Worm (Caenorhabditis elegans): ENCODE measurements around the gene arcp-1.
A peak's percentile ranks its signal among the peaks of the same experiment; 100 is the strongest.

The arcp-1 gene

ce11 chrIII:3799213-3799612, 40.0 kb upstream of the arcp-1 start (continued):
- TF ChIP-seq unc-62 (GFP tag; optimal IDR thresholded peaks at IDR 0.05 in 1 of 2), result peak in 1 of 2 experiments; percentile 94
- no peak for TF ChIP-seq unc-62 (tag; optimal IDR thresholded peaks at IDR 0.05)
- TF ChIP-seq Y75B8A.6 (GFP tag; IDR thresholded peaks at IDR 0.05), result no peak
- TF ChIP-seq nhr-42 (GFP tag; IDR thresholded peaks at IDR 0.05), result no peak
- TF ChIP-seq ctbp-1 (GFP tag; IDR thresholded peaks at IDR 0.05), result no peak
- TF ChIP-seq nhr-28 (tag; optimal IDR thresholded peaks at IDR 0.05), result peak; percentile 51
- TF ChIP-seq F49E8.2 (tag; optimal IDR thresholded peaks at IDR 0.05; ENCODE audit: borderline replicate concordance), result no peak
- peak; percentile 43 for TF ChIP-seq aha-1 (tag)
- TF ChIP-seq daf-16 (GFP tag; optimal IDR thresholded peaks at IDR 0.05), result no peak
- peak; percentile 67 for TF ChIP-seq daf-16 (tag; optimal IDR thresholded peaks at IDR 0.05)
- TF ChIP-seq duxl-1 (tag; optimal IDR thresholded peaks at IDR 0.05; ENCODE audit: poor library complexity), result peak; percentile 1
- TF ChIP-seq hmg-1.1 (GFP tag; IDR thresholded peaks at IDR 0.05), result peak; percentile 36
- no peak for TF ChIP-seq nhr-48 (tag; optimal IDR thresholded peaks at IDR 0.05)
- peak; percentile 81 for TF ChIP-seq dve-1 (tag; optimal IDR thresholded peaks at IDR 0.05; ENCODE audit: insufficient read depth)
- TF ChIP-seq lin-1 (GFP tag; IDR thresholded peaks at IDR 0.05), result 0 out of 2 replicates have a peak, but pooled peaks have one; percentile 19
- TF ChIP-seq mes-2 (tag; optimal IDR thresholded peaks at IDR 0.05; ENCODE audit: poor library complexity, severe bottlenecking), result peak; percentile 25
- TF ChIP-seq rbr-2 (tag; optimal IDR thresholded peaks at IDR 0.05), result no peak

DNA sequence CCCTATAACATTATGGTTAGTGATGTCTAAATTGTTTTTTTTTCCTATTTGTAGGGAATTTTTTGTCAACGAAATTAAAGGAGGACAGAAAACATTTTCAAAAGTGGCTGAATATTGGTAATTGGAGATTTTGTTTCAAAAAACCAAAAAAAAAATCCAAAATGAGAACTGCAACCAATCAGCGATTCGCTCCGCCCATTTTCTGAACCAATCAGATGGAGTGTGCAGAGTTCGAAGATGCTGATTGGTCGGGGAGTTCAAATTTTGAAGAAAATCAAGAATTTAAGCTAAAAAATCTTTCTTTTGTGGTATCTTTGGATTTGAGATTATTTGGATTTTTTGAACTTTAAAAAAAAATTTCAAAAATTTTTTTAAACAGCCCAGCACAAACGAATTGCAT, 39.2 kb upstream of the arcp-1 start:
- TF ChIP-seq T26A8.4 (GFP tag; IDR thresholded peaks at IDR 0.05) (no peak), dmd-8 (GFP tag; IDR thresholded peaks at IDR 0.05) (no peak), ceh-32 (tag; optimal IDR thresholded peaks at IDR 0.05; ENCODE audit: poor library complexity) (no peak), unc-130 (GFP tag; optimal IDR thresholded peaks at IDR 0.05) (no peak), mep-1 (tag; optimal IDR thresholded peaks at IDR 0.05) (no peak), mxl-3 (GFP tag; optimal IDR thresholded peaks at IDR 0.05) (peak; percentile 20), mdt-29 (GFP tag; IDR thresholded peaks at IDR 0.05) (0 out of 2 replicates have a peak, but pooled peaks have one; percentile 7), hmg-1.1 (GFP tag; IDR thresholded peaks at IDR 0.05) (0 out of 2 replicates have a peak, but pooled peaks have one; percentile 5), F10B5.3 (tag; optimal IDR thresholded peaks at IDR 0.05) (no peak)

DNA sequence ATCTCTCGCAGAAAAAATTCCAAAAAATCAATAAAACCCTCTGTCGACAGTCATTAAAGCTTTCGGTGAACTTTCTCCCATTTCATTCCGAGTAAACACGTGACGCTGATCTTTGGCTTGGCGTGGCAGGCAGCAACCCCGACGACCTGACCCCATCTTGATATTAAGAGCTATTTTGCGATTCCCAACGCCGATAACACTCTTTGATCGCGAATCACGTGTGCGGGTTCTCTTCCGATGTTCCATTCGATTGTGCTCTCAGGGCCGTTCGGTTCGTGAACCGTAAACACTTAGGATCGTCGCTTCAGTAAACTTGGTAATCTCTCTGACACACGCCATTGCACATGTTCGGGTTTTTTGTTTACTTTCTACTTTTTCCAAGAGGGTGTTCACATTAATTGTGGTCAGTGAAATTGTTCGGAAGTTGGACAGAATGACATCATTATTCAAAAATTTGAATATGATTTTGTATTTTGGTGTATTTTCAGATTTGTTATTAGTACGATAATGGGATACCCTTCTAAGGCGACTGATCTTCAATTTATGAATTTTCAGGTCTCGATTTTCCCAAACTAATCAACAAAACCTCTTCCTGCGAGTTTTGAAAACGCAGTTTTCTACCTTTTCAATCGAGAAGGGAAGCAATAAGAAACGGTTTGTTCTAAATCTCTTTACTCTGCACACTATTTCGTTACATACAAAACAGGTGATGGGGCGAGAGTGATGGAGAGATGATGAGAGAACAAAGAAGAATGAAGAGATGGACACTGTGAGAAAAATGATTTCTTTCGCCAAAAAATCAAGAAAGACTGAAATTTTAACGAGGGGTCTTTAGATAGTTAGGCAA, 38.2 kb upstream of the arcp-1 start:
- TF ChIP-seq hlh-11 (tag; optimal IDR thresholded peaks at IDR 0.05) (peak; percentile 52), pha-4 (GFP tag; IDR thresholded peaks at IDR 0.05) (peak; percentile 37; the same call in 1 of the 2 replicates), pha-4 (tag; optimal IDR thresholded peaks at IDR 0.05) (no peak), hmg-1.1 (GFP tag; IDR thresholded peaks at IDR 0.05) (0 out of 2 replicates have a peak, but pooled peaks have one; percentile 28), dmd-9 (GFP tag; IDR thresholded peaks at IDR 0.05) (0 out of 2 replicates have a peak, but pooled peaks have one; percentile 30), duxl-1 (tag; optimal IDR thresholded peaks at IDR 0.05; ENCODE audit: poor library complexity) (no peak), fkh-10 (GFP tag; optimal IDR thresholded peaks at IDR 0.05) (no peak), mdl-1 (tag; optimal IDR thresholded peaks at IDR 0.05) (peak in 1 of 2 experiments; percentile 59), D1046.2 (GFP tag; IDR thresholded peaks at IDR 0.05) (no peak), F37D6.2 (tag; optimal IDR thresholded peaks at IDR 0.05) (no peak), ztf-7 (tag; optimal IDR thresholded peaks at IDR 0.05) (no peak), madf-9 (GFP tag; conservative IDR thresholded peaks at IDR 0.05) (0 out of 2 replicates have a peak, but pooled peaks have one; percentile 7), zip-2 (tag; optimal IDR thresholded peaks at IDR 0.05) (no peak), aha-1 (tag) (peak; percentile 93), attf-4 (tag; optimal IDR thresholded peaks at IDR 0.05) (no peak), lin-38 (GFP tag; IDR thresholded peaks at IDR 0.05) (no peak; the same call in 1 of the 2 replicates), lsy-2 (tag; optimal IDR thresholded peaks at IDR 0.05) (peak; percentile 32 to 33), Y105C5A.15 (GFP tag; IDR thresholded peaks at IDR 0.05) (no peak), mxl-3 (GFP tag; optimal IDR thresholded peaks at IDR 0.05) (peak; percentile 37), vab-7 (GFP tag; IDR thresholded peaks at IDR 0.05) (no peak), aly-2 (tag; optimal IDR thresholded peaks at IDR 0.05) (no peak), daf-16 (GFP tag; optimal IDR thresholded peaks at IDR 0.05) (peak in 1 of 2 experiments; percentile 47), daf-16 (tag; optimal IDR thresholded peaks at IDR 0.05) (peak; percentile 36), Y48G9A.11 (GFP tag; IDR thresholded peaks at IDR 0.05) (no peak), php-3 (GFP tag; IDR thresholded peaks at IDR 0.05) (peak; percentile 38; the same call in 1 of the 2 replicates), unc-62 (GFP tag; optimal IDR thresholded peaks at IDR 0.05 in 1 of 2) (peak in 1 of 2 experiments; percentile 95), unc-62 (tag; optimal IDR thresholded peaks at IDR 0.05) (no peak), saeg-2 (GFP tag; IDR thresholded peaks at IDR 0.05) (no peak)

Data from whole organism, L4 larva.